Fruit fly (Drosophila melanogaster) whole organism, embryonic: ENCODE results near the gene ninaB.
A peak's percentile ranks its signal among the peaks of the same experiment; 100 is the strongest.

ENCODE experiments used
- Adf1 ChIP-seq: fragments of 200-800 bp; sonication (Bioruptor generic); IDR thresholded peaks from 2 replicates; pipeline ENCODE4 v1.3.6; 2022; ENCODE audit warnings: missing biosample characterization, missing genetic modification characterization
- C15 ChIP-seq: fragments of 200-800 bp; sonication (Bioruptor generic); IDR thresholded peaks from 3 replicates; pipeline ENCODE4 v1.3.6; 2022; ENCODE audit warnings: missing biosample characterization, missing genetic modification characterization
- CG14667 ChIP-seq: fragments of 200-800 bp; sonication (Bioruptor generic); IDR thresholded peaks from 2 replicates; pipeline ENCODE4 v1.3.6; 2022; ENCODE audit warnings: missing biosample characterization, missing genetic modification characterization
- CG15696 ChIP-seq: fragments of 200-800 bp; sonication (Bioruptor generic); optimal IDR thresholded peaks from 2 replicates; lab custom pipeline; 2019; ENCODE audit warnings: missing biosample characterization, mild to moderate bottlenecking, missing genetic modification characterization, moderate library complexity
- CG16815 ChIP-seq: fragments of 200-800 bp; sonication (Bioruptor generic); optimal IDR thresholded peaks from 3 replicates; lab custom pipeline; 2017; ENCODE audit warnings: missing biosample characterization, mild to moderate bottlenecking, missing genetic modification characterization
- CG18011 ChIP-seq: fragments of 200-800 bp; sonication (Bioruptor generic); optimal IDR thresholded peaks from 2 replicates; lab custom pipeline; 2017; ENCODE audit warnings: missing biosample characterization, missing genetic modification characterization, mild to moderate bottlenecking, moderate library complexity, missing genotype
- CG18619 ChIP-seq: fragments of 200-800 bp; sonication (Bioruptor generic); optimal IDR thresholded peaks from 3 replicates; lab custom pipeline; 2017; ENCODE audit warnings: missing biosample characterization, mild to moderate bottlenecking, missing genetic modification characterization
- CG18764 ChIP-seq: fragments of 200-800 bp; sonication (Bioruptor generic); optimal IDR thresholded peaks from 3 replicates; lab custom pipeline; 2016; ENCODE audit warnings: missing biosample characterization, missing genetic modification characterization
- CG2712 ChIP-seq: fragments of 200-800 bp; optimal IDR thresholded peaks from 3 replicates; lab custom pipeline; 2019; ENCODE audit warnings: missing biosample characterization, mild to moderate bottlenecking, missing genetic modification characterization, moderate library complexity
- CG3065 ChIP-seq: fragments of 200-800 bp; sonication (Bioruptor generic); optimal IDR thresholded peaks from 2 replicates; lab custom pipeline; 2016; ENCODE audit warnings: missing biosample characterization, missing genetic modification characterization
- CG32532 ChIP-seq: fragments of 200-800 bp; sonication (Bioruptor generic); IDR thresholded peaks from 2 replicates; pipeline ENCODE4 v1.3.6; 2022; ENCODE audit warnings: missing biosample characterization, missing genetic modification characterization
- CG32772 ChIP-seq: fragments of 200-800 bp; sonication (Bioruptor generic); IDR thresholded peaks from 2 replicates; pipeline ENCODE4 v1.3.6; 2022; ENCODE audit warnings: missing biosample characterization, missing genetic modification characterization
- CG33213 ChIP-seq: fragments of 200-800 bp; sonication (Bioruptor generic); optimal IDR thresholded peaks from 3 replicates; lab custom pipeline; 2016; ENCODE audit warnings: missing biosample characterization, missing genetic modification characterization
- CG9797 ChIP-seq: fragments of 200-800 bp; sonication (Bioruptor generic); optimal IDR thresholded peaks from 3 replicates; lab custom pipeline; 2018; ENCODE audit warnings: missing biosample characterization, mild to moderate bottlenecking, missing genetic modification characterization
- CG9876 ChIP-seq: fragments of 200-800 bp; sonication (Bioruptor generic); optimal IDR thresholded peaks from 2 replicates; lab custom pipeline; 2016; ENCODE audit warnings: missing biosample characterization, missing genetic modification characterization
- Dad ChIP-seq: fragments of 200-800 bp; sonication (Bioruptor generic); optimal IDR thresholded peaks from 3 replicates; lab custom pipeline; 2016; ENCODE audit warnings: missing biosample characterization, missing genetic modification characterization
- Elba2 ChIP-seq: fragments of 200-800 bp; sonication (Bioruptor generic); optimal IDR thresholded peaks from 3 replicates; lab custom pipeline; 2016; ENCODE audit warnings: missing biosample characterization, missing genetic modification characterization
- Ets65A ChIP-seq: fragments of 200-800 bp; sonication (Bioruptor generic); peaks from one replicate; lab custom pipeline; 2016; ENCODE audit warnings: missing biosample characterization, missing genetic modification characterization
- Gug ChIP-seq: fragments of 200-800 bp; sonication (Bioruptor generic); IDR thresholded peaks from 4 replicates; pipeline ENCODE4 v1.3.6; 2022; ENCODE audit warnings: missing biosample characterization, missing genetic modification characterization
- Hr78 ChIP-seq, 2 experiments: fragments of 200-800 bp in 1 of 2; fragments of >200 bp in 1 of 2; sonication (Bioruptor generic) in 1 of 2; optimal IDR thresholded peaks; 2 replicates each; lab custom pipeline; 2017 to 2019; ENCODE audit warnings: missing biosample characterization in 2 of 2, missing genetic modification characterization in 2 of 2, mild to moderate bottlenecking in 1 of 2, moderate library complexity in 1 of 2
- Jarid2 ChIP-seq: fragments of 200-800 bp; sonication (Bioruptor generic); optimal IDR thresholded peaks from 3 replicates; lab custom pipeline; 2017; ENCODE audit warnings: mild to moderate bottlenecking, missing biosample characterization, missing genetic modification reagents, missing genetic modification characterization
- Kr ChIP-seq: fragments of 200-800 bp; sonication (Bioruptor generic); optimal IDR thresholded peaks from 2 replicates; lab custom pipeline; 2017; ENCODE audit warnings: missing biosample characterization, mild to moderate bottlenecking, missing genetic modification characterization
- Max ChIP-seq: fragments of 200-800 bp; sonication (Bioruptor generic); optimal IDR thresholded peaks from 2 replicates; lab custom pipeline; 2016; ENCODE audit warnings: missing biosample characterization, mild to moderate bottlenecking, missing genetic modification characterization
- NC2β ChIP-seq: fragments of 200-800 bp; sonication (Bioruptor generic); optimal IDR thresholded peaks from 2 replicates; lab custom pipeline; 2016; ENCODE audit warnings: missing biosample characterization, missing genetic modification characterization
- Opbp ChIP-seq: fragments of 200-800 bp; sonication (Bioruptor generic); IDR thresholded peaks from 3 replicates; pipeline ENCODE4 v1.3.6; 2022; ENCODE audit warnings: missing biosample characterization, missing genetic modification characterization; ENCODE audit not compliant: partially characterized antibody
- Side ChIP-seq: fragments of 200-800 bp; sonication (Bioruptor generic); optimal IDR thresholded peaks from 2 replicates; lab custom pipeline; 2016; ENCODE audit warnings: missing biosample characterization, missing genetic modification characterization
- ato ChIP-seq: fragments of 200-800 bp; sonication (Bioruptor generic); IDR thresholded peaks from 2 replicates; pipeline ENCODE4 v1.3.6; 2022; ENCODE audit warnings: missing biosample characterization, missing genetic modification characterization; ENCODE audit not compliant: partially characterized antibody
- crc ChIP-seq: fragments of 200-800 bp; sonication (Bioruptor generic); optimal IDR thresholded peaks from 2 replicates; lab custom pipeline; 2016; ENCODE audit warnings: missing biosample characterization, missing genetic modification characterization
- crp ChIP-seq, 2 experiments: fragments of 200-800 bp; sonication (Bioruptor generic); optimal IDR thresholded peaks; 2 replicates in 1 of 2; 3 replicates in 1 of 2; lab custom pipeline; 2017; ENCODE audit warnings: missing biosample characterization in 2 of 2, missing genetic modification characterization in 2 of 2, mild to moderate bottlenecking in 1 of 2, moderate library complexity in 1 of 2
- dmrt11E ChIP-seq: fragments of 200-800 bp; sonication (Bioruptor generic); optimal IDR thresholded peaks from 3 replicates; lab custom pipeline; 2018; ENCODE audit warnings: missing biosample characterization, mild to moderate bottlenecking, missing genetic modification characterization, moderate library complexity
- dmrt99B ChIP-seq: fragments of 200-800 bp; sonication (Bioruptor generic); optimal IDR thresholded peaks from 2 replicates; lab custom pipeline; 2018; ENCODE audit warnings: missing biosample characterization, mild to moderate bottlenecking, missing genetic modification characterization, moderate library complexity
- eyg ChIP-seq: fragments of 200-800 bp; sonication (Bioruptor generic); optimal IDR thresholded peaks from 3 replicates; lab custom pipeline; 2016; ENCODE audit warnings: missing biosample characterization, missing genetic modification characterization
- fd102C ChIP-seq: fragments of 200-800 bp; sonication (Bioruptor generic); optimal IDR thresholded peaks from 2 replicates; lab custom pipeline; 2018; ENCODE audit warnings: missing biosample characterization, mild to moderate bottlenecking, missing genetic modification characterization, moderate library complexity
- fu2 ChIP-seq: fragments of 200-800 bp; sonication (Bioruptor generic); optimal IDR thresholded peaks from 2 replicates; lab custom pipeline; 2016; ENCODE audit warnings: missing biosample characterization, missing genetic modification characterization
- grau ChIP-seq: fragments of 200-800 bp; optimal IDR thresholded peaks from 3 replicates; lab custom pipeline; 2019; ENCODE audit warnings: missing biosample characterization, mild to moderate bottlenecking, missing genetic modification characterization, moderate library complexity
- her ChIP-seq: fragments of 200-800 bp; sonication (Bioruptor generic); optimal IDR thresholded peaks from 2 replicates; lab custom pipeline; 2016; ENCODE audit warnings: missing biosample characterization, missing genetic modification characterization
- insv ChIP-seq, 2 experiments: fragments of 200-800 bp; sonication (Bioruptor generic); optimal IDR thresholded peaks; 3 replicates each; lab custom pipeline; 2016 to 2018; ENCODE audit warnings: missing biosample characterization in 2 of 2, missing genetic modification characterization in 2 of 2
- lov ChIP-seq, 2 experiments: fragments of 200-800 bp in 1 of 2; fragments of >200 bp in 1 of 2; sonication (Bioruptor generic) in 1 of 2; IDR thresholded peaks in 1 of 2; optimal IDR thresholded peaks in 1 of 2; 2 replicates in 1 of 2; 3 replicates in 1 of 2; pipeline versions ENCODE4 v1.3.6 to Lab custom; 2017 to 2022; ENCODE audit warnings: missing biosample characterization in 1 of 2, missing genetic modification characterization in 1 of 2
- phol ChIP-seq: fragments of 200-800 bp; sonication (Bioruptor generic); optimal IDR thresholded peaks from 3 replicates; lab custom pipeline; 2018; ENCODE audit warnings: missing biosample characterization, mild to moderate bottlenecking, missing genetic modification characterization, moderate library complexity
- shn ChIP-seq: fragments of 200-800 bp; sonication (Bioruptor generic); optimal IDR thresholded peaks from 3 replicates; lab custom pipeline; 2016; ENCODE audit warnings: missing biosample characterization, missing genetic modification characterization
- sqz ChIP-seq: fragments of 200-800 bp; sonication (Bioruptor generic); optimal IDR thresholded peaks from 3 replicates; lab custom pipeline; 2018; ENCODE audit warnings: missing biosample characterization, mild to moderate bottlenecking, missing genetic modification characterization
- tx ChIP-seq: fragments of 200-800 bp; sonication (Bioruptor generic); optimal IDR thresholded peaks from 2 replicates; lab custom pipeline; 2016; ENCODE audit warnings: missing biosample characterization, missing genetic modification characterization
- unc-4 ChIP-seq: fragments of 200-800 bp; sonication (Bioruptor generic); IDR thresholded peaks from 2 replicates; pipeline ENCODE4 v1.3.6; 2022; ENCODE audit warnings: missing biosample characterization, missing genetic modification characterization; ENCODE audit not compliant: partially characterized antibody
- unpg ChIP-seq: fragments of 200-800 bp; sonication (Bioruptor generic); optimal IDR thresholded peaks from 3 replicates; lab custom pipeline; 2018; ENCODE audit warnings: missing biosample characterization, mild to moderate bottlenecking, missing genetic modification characterization, moderate library complexity
- vfl ChIP-seq: fragments of 200-800 bp; sonication (Bioruptor generic); optimal IDR thresholded peaks from 2 replicates; lab custom pipeline; 2016; ENCODE audit warnings: missing biosample characterization, missing genetic modification characterization
- vnd ChIP-seq: fragments of 200-800 bp; sonication (Bioruptor generic); IDR thresholded peaks from 3 replicates; pipeline ENCODE4 v1.3.6; 2022; ENCODE audit warnings: missing biosample characterization, missing genetic modification characterization; ENCODE audit not compliant: partially characterized antibody
- zf30C ChIP-seq: fragments of 200-800 bp; sonication (Bioruptor generic); optimal IDR thresholded peaks from 3 replicates; lab custom pipeline; 2018; ENCODE audit warnings: missing biosample characterization, mild to moderate bottlenecking, missing genetic modification characterization

ninaB gene

DNA sequence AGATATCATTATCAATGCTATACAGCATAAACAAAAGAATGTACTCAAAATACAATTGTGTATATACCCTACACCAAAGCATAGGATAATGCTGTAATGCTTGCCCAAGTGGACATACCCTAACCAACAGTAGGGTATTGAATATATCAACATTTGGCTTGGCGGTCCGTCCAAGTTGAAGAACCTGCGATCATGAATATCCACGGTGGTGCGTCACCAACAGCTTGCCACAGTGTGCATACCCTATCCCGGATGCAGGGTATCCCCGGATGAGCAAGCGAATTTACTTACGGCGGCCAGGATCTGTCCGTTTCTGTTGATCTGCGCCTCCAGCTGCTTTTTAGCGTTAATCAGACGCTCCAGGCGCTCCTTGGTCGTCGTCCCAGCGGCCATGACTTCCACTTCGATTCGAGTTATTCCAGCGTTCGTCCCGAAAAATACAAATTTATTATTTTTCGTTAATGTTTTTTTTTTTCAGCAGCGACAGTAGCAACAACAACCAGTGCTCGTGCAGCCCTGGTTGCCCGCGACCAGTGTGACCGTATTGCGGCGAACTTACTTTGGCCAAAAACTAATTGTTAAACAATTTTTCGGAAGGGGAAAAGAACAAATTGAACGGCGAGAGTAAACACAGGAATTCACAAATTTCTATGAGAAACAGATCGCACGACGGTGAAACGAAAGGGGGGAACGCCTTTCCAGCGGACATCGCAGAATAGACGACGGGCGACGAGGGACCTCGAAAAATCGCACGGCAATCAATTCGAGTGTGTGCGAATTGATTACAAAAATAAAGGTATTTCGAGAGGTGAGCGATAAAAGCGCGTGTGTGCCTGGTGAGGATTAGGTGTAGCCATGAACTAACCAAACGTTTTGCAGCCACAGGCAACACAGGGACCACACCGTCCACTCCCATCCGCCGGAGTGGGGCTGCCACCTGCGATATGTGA, 24.0 kb upstream of the ninaB start, which contains the start of the genes Lkb1 and CG9588 (continued):
- TF ChIP-seq CG32532 (GFP tag; lab: Robert Waterston, UW), result peak; percentile 81
- TF ChIP-seq eyg, result no peak
- TF ChIP-seq insv (GFP tag; optimal IDR thresholded peaks at IDR 0.05; lab: Kevin White, UChicago), result no peak
- TF ChIP-seq unpg (GFP tag; lab: Kevin White, UChicago), result peak; percentile 23
- no peak for TF ChIP-seq lov (optimal IDR thresholded peaks at IDR 0.05; lab: Kevin White, UChicago)
- TF ChIP-seq lov (GFP tag; IDR thresholded peaks at IDR 0.05; lab: Robert Waterston, UW), result peak; percentile 75; the same call in 2 of the 3 replicates
- TF ChIP-seq C15 (GFP tag; lab: Robert Waterston, UW), result 0 out of 3 replicates have a peak, but pooled peaks have one; percentile 47
- peak; percentile 17 for TF ChIP-seq fu2 (GFP tag; lab: Kevin White, UChicago)
- peak; percentile 79 for TF ChIP-seq CG9797
- no peak for TF ChIP-seq Opbp
- peak; percentile 8 for TF ChIP-seq Dad (GFP tag; lab: Kevin White, UChicago)
- TF ChIP-seq fd102C (GFP tag; lab: Kevin White, UChicago), result no peak
- TF ChIP-seq CG18764 (GFP tag; lab: Kevin White, UChicago), result no peak
- no peak for TF ChIP-seq ato (GFP tag; lab: Robert Waterston, UW)
- TF ChIP-seq CG33213 (GFP tag; lab: Kevin White, UChicago), result peak; percentile 6
- TF ChIP-seq Hr78 (GFP tag; optimal IDR thresholded peaks at IDR 0.05; lab: Kevin White, UChicago), result no peak
- TF ChIP-seq NC2β (GFP tag; lab: Kevin White, UChicago), result no peak
- TF ChIP-seq CG18011 (GFP tag; lab: Kevin White, UChicago), result no peak
- no peak for TF ChIP-seq zf30C (GFP tag; lab: Kevin White, UChicago)
- peak; percentile 36 for TF ChIP-seq CG18619 (GFP tag; lab: Kevin White, UChicago)
- TF ChIP-seq Adf1, result no peak
- peak; percentile 81 for TF ChIP-seq CG14667 (GFP tag; lab: Robert Waterston, UW)
- no peak for TF ChIP-seq her (GFP tag; lab: Kevin White, UChicago)
- TF ChIP-seq crc (GFP tag; lab: Kevin White, UChicago), result no peak
- peak; percentile 39 for TF ChIP-seq CG2712
- TF ChIP-seq dmrt99B, result no peak
- peak; percentile 1 for TF ChIP-seq tx
- peak; percentile 78 for TF ChIP-seq sqz (GFP tag; lab: Kevin White, UChicago)
- TF ChIP-seq vfl (GFP tag; lab: Kevin White, UChicago), result peak; percentile 19
- TF ChIP-seq crp (GFP tag; optimal IDR thresholded peaks at IDR 0.05; lab: Kevin White, UChicago), result no peak
- peak; percentile 45 for TF ChIP-seq shn (GFP tag; lab: Kevin White, UChicago)
- no peak for TF ChIP-seq grau (tag; lab: Kevin White, UChicago)
- peak; percentile 3 for TF ChIP-seq Max (GFP tag; lab: Kevin White, UChicago)
- TF ChIP-seq Gug, result peak; percentile 84
- TF ChIP-seq CG16815, result peak; percentile 57
- no peak for TF ChIP-seq vnd (GFP tag; lab: Robert Waterston, UW)
- TF ChIP-seq unc-4 (GFP tag; lab: Robert Waterston, UW), result no peak
- peak; percentile 94 for TF ChIP-seq Ets65A (GFP tag; lab: Kevin White, UChicago)
- peak; percentile 53 for TF ChIP-seq Side
- no peak for TF ChIP-seq CG3065 (GFP tag; lab: Kevin White, UChicago)
- no peak for TF ChIP-seq CG9876 (GFP tag; lab: Kevin White, UChicago)
- TF ChIP-seq CG15696 (tag; lab: Kevin White, UChicago), result no peak
- TF ChIP-seq Kr (GFP tag; lab: Kevin White, UChicago), result no peak
- TF ChIP-seq dmrt11E, result peak; percentile 30
- TF ChIP-seq phol (tag; lab: Kevin White, UChicago), result peak; percentile 16
- no peak for TF ChIP-seq Jarid2 (GFP tag; lab: Kevin White, UChicago)
- no peak for TF ChIP-seq Elba2 (GFP tag; lab: Kevin White, UChicago)
- peak; percentile 66 for TF ChIP-seq CG32772 (GFP tag; lab: Robert Waterston, UW)
